Fruit fly (Drosophila melanogaster) S2 (cell line): Measurements from ENCODE around the gene HP1D3csd.

ENCODE experiments used
- CG8478 ChIP-seq: fragments of >200 bp; optimal IDR thresholded peaks from 2 replicates; lab custom pipeline; 2018
- CTCF ChIP-seq, 2 experiments: fragments of >200 bp; optimal IDR thresholded peaks; 2 replicates each; lab custom pipeline; 2018

Gene HP1D3csd

dm6 chrX:19172955-19173354 is 17.1 kb upstream of the HP1D3csd start:
- no peak for TF ChIP-seq CTCF (optimal IDR thresholded peaks at IDR 0.05; lab: Kevin White, UChicago)

dm6 chrX:19174092-19174491 is 15.9 kb upstream of the HP1D3csd start:
- TF ChIP-seq CG8478 (lab: Kevin White, UChicago) (no peak), CTCF (optimal IDR thresholded peaks at IDR 0.05; lab: Kevin White, UChicago) (no peak)

dm6 chrX:19174850-19175571 is 15.0 kb upstream of the HP1D3csd start, which contains the start of gene CG33939:
CG33939 (minus strand) TSS chrX:19174900.
- TF ChIP-seq CTCF (optimal IDR thresholded peaks at IDR 0.05; lab: Kevin White, UChicago): no peak
- TF ChIP-seq CG8478 (lab: Kevin White, UChicago): no peak

dm6 chrX:19179696-19180255 is 10.2 kb upstream of the HP1D3csd start, which contains the start of the genes CG7556 and CG7453:
CG7556 (minus strand) TSS chrX:19179830.
CG7453 (plus strand) TSS chrX:19180173.
- no peak for TF ChIP-seq CG8478 (lab: Kevin White, UChicago)
- no peak for TF ChIP-seq CTCF (optimal IDR thresholded peaks at IDR 0.05; lab: Kevin White, UChicago)

dm6 chrX:19183121-19183520 is 6.9 kb upstream of the HP1D3csd start, which contains the start of gene CG33253:
CG33253 (plus strand) TSS chrX:19183421.
- TF ChIP-seq CG8478 (lab: Kevin White, UChicago): no peak
- TF ChIP-seq CTCF (optimal IDR thresholded peaks at IDR 0.05; lab: Kevin White, UChicago): no peak

- no peak for TF ChIP-seq CTCF (optimal IDR thresholded peaks at IDR 0.05; lab: Kevin White, UChicago)
- TF ChIP-seq CG8478 (lab: Kevin White, UChicago): no peak
Measured at dm6 chrX:19187624-19188085, 2.4 kb upstream of the HP1D3csd start, which contains the start of gene Mec2. Mec2 (plus strand) TSS chrX:19188035.

dm6 chrX:19191050-19191449 is 1.0 kb downstream of the HP1D3csd start:
- TF ChIP-seq CTCF (optimal IDR thresholded peaks at IDR 0.05; lab: Kevin White, UChicago): no peak
- no peak for TF ChIP-seq CG8478 (lab: Kevin White, UChicago)

dm6 chrX:19191597-19191996 is 1.6 kb downstream of the HP1D3csd start:
- no peak for TF ChIP-seq CTCF (optimal IDR thresholded peaks at IDR 0.05; lab: Kevin White, UChicago)
- no peak for TF ChIP-seq CG8478 (lab: Kevin White, UChicago)

- TF ChIP-seq CG8478 (lab: Kevin White, UChicago) (no peak), CTCF (optimal IDR thresholded peaks at IDR 0.05; lab: Kevin White, UChicago) (peak in 1 of 2 experiments; percentile 4)
Measured at dm6 chrX:19193336-19193735, 3.3 kb downstream of the HP1D3csd start, which contains the start of the genes CG7914 and CG14194. CG7914 (minus strand) TSS chrX:19193448. CG14194 (plus strand) TSS chrX:19193555.

- TF ChIP-seq CG8478 (lab: Kevin White, UChicago): no peak
- TF ChIP-seq CTCF (optimal IDR thresholded peaks at IDR 0.05; lab: Kevin White, UChicago): no peak
Measured at dm6 chrX:19201630-19202029, 11.6 kb downstream of the HP1D3csd start, which contains the start of gene CG7990. CG7990 (minus strand) TSS chrX:19201979.

dm6 chrX:19208014-19208413 is 18.0 kb downstream of the HP1D3csd start, which contains the start of gene Ulp1:
Ulp1 (minus strand) TSS chrX:19208187.
- TF ChIP-seq CTCF (optimal IDR thresholded peaks at IDR 0.05; lab: Kevin White, UChicago) (peak; percentile 58 to 67), CG8478 (lab: Kevin White, UChicago) (no peak)

dm6 chrX:19211982-19212381 is 22.0 kb downstream of the HP1D3csd start, which contains the start of gene CG14195:
CG14195 (minus strand) TSS chrX:19212082.
- TF ChIP-seq CTCF (optimal IDR thresholded peaks at IDR 0.05; lab: Kevin White, UChicago): no peak
- no peak for TF ChIP-seq CG8478 (lab: Kevin White, UChicago)

- TF ChIP-seq CTCF (optimal IDR thresholded peaks at IDR 0.05; lab: Kevin White, UChicago) (no peak), CG8478 (lab: Kevin White, UChicago) (no peak)
Measured at dm6 chrX:19212954-19213353, 22.9 kb downstream of the HP1D3csd start, which contains the start of gene Mur18B. Mur18B (plus strand) TSS chrX:19213254.

dm6 chrX:19215215-19215614 is 25.2 kb downstream of the HP1D3csd start, which contains the start of gene Muc18B:
Muc18B (plus strand) TSS chrX:19215515.
- TF ChIP-seq CG8478 (lab: Kevin White, UChicago) (no peak), CTCF (optimal IDR thresholded peaks at IDR 0.05; lab: Kevin White, UChicago) (no peak)

- TF ChIP-seq CTCF (optimal IDR thresholded peaks at IDR 0.05; lab: Kevin White, UChicago) (no peak), CG8478 (lab: Kevin White, UChicago) (no peak)
Measured at dm6 chrX:19216671-19217070, 26.7 kb downstream of the HP1D3csd start.
